Worm (Caenorhabditis elegans): ENCODE data around the gene mlc-3.

ce11 chrIII:5553098-5553497 is 11.7 kb upstream of the mlc-3 start:
- TF ChIP-seq egl-27 (tag; optimal IDR thresholded peaks at IDR 0.05) = no peak
- no peak for TF ChIP-seq isw-1 (GFP tag; IDR thresholded peaks at IDR 0.05)
- no peak for TF ChIP-seq nhr-28 (tag; optimal IDR thresholded peaks at IDR 0.05)
- no peak for TF ChIP-seq jun-1 (tag; optimal IDR thresholded peaks at IDR 0.05)
- TF ChIP-seq pqm-1 (tag; optimal IDR thresholded peaks at IDR 0.05) = no peak
- no peak for TF ChIP-seq sptf-1 (tag; optimal IDR thresholded peaks at IDR 0.05)
- no peak for TF ChIP-seq lin-13 (GFP tag; optimal IDR thresholded peaks at IDR 0.05)
- no peak for TF ChIP-seq nhr-12 (tag; optimal IDR thresholded peaks at IDR 0.05)
- no peak for TF ChIP-seq grh-1 (GFP tag; IDR thresholded peaks at IDR 0.05)
- TF ChIP-seq lin-39 (tag; optimal IDR thresholded peaks at IDR 0.05) = no peak

Data from whole organism, L1 larva.